Fruit fly (Drosophila melanogaster) whole organism, embryonic: Measurements from ENCODE around the gene sr.

ENCODE experiments used
- BtbVII ChIP-seq: fragments of 200-800 bp; sonication (Bioruptor generic); optimal IDR thresholded peaks from 3 replicates; lab custom pipeline; 2017; ENCODE audit warnings: missing biosample characterization, mild to moderate bottlenecking, missing genetic modification characterization
- Bteb2 ChIP-seq: fragments of 200-800 bp; sonication (Bioruptor generic); optimal IDR thresholded peaks from 2 replicates; lab custom pipeline; 2016; ENCODE audit warnings: missing biosample characterization, missing genetic modification characterization
- CG10209 ChIP-seq: fragments of 200-800 bp; sonication (Bioruptor generic); optimal IDR thresholded peaks from 3 replicates; lab custom pipeline; 2017; ENCODE audit warnings: missing biosample characterization, mild to moderate bottlenecking, missing genetic modification characterization, missing genetic modification reagents
- CG11695 ChIP-seq: fragments of 200-800 bp; sonication (Bioruptor generic); IDR thresholded peaks from 3 replicates; pipeline ENCODE4 v1.3.6; 2022; ENCODE audit warnings: missing biosample characterization, missing genetic modification characterization
- CG12299 ChIP-seq: fragments of 200-800 bp; sonication (Bioruptor generic); optimal IDR thresholded peaks from 2 replicates; lab custom pipeline; 2018; ENCODE audit warnings: missing biosample characterization, mild to moderate bottlenecking, missing genetic modification characterization
- CG13287 ChIP-seq: fragments of 200-800 bp; sonication (Bioruptor generic); IDR thresholded peaks from 2 replicates; pipeline ENCODE4 v1.3.6; 2022; ENCODE audit warnings: missing biosample characterization, missing genetic modification characterization; ENCODE audit not compliant: partially characterized antibody
- CG13624 ChIP-seq: fragments of 200-800 bp; sonication (Bioruptor generic); optimal IDR thresholded peaks from 2 replicates; lab custom pipeline; 2016; ENCODE audit warnings: missing biosample characterization, missing genetic modification characterization
- CG14860 ChIP-seq: fragments of 200-800 bp; sonication (Bioruptor generic); IDR thresholded peaks from 3 replicates; pipeline ENCODE4 v1.3.6; 2022; ENCODE audit warnings: missing biosample characterization, missing genetic modification characterization; ENCODE audit not compliant: partially characterized antibody
- CG2129 ChIP-seq: fragments of 200-800 bp; sonication (Bioruptor generic); IDR thresholded peaks from 2 replicates; pipeline ENCODE4 v1.3.6; 2022; ENCODE audit warnings: missing biosample characterization, missing genetic modification characterization; ENCODE audit not compliant: partially characterized antibody
- CG33557 ChIP-seq: fragments of 200-800 bp; sonication (Bioruptor generic); optimal IDR thresholded peaks from 2 replicates; lab custom pipeline; 2019; ENCODE audit warnings: missing biosample characterization, mild to moderate bottlenecking, missing genetic modification characterization, moderate library complexity
- CG42726 ChIP-seq: fragments of 200-800 bp; sonication (Bioruptor generic); IDR thresholded peaks from 2 replicates; pipeline ENCODE4 v1.3.6; 2022; ENCODE audit warnings: missing biosample characterization, missing genetic modification characterization; ENCODE audit not compliant: partially characterized antibody
- CG5180 ChIP-seq: fragments of 200-800 bp; sonication (Bioruptor generic); optimal IDR thresholded peaks from 3 replicates; lab custom pipeline; 2017; ENCODE audit warnings: missing biosample characterization, missing genetic modification characterization, mild to moderate bottlenecking, moderate library complexity, missing genetic modification reagents
- CG6683 ChIP-seq: fragments of 200-800 bp; sonication (Bioruptor generic); optimal IDR thresholded peaks from 2 replicates; lab custom pipeline; 2017; ENCODE audit warnings: missing biosample characterization, mild to moderate bottlenecking, missing genetic modification characterization, missing genetic modification reagents
- CG6813 ChIP-seq: fragments of 200-800 bp; sonication (Bioruptor generic); optimal IDR thresholded peaks from 2 replicates; lab custom pipeline; 2017; ENCODE audit warnings: missing biosample characterization, missing genetic modification characterization, mild to moderate bottlenecking, moderate library complexity, missing genetic modification reagents
- CG7372 ChIP-seq: fragments of 200-800 bp; sonication (Bioruptor generic); IDR thresholded peaks from 2 replicates; pipeline ENCODE4 v1.3.6; 2022; ENCODE audit warnings: missing biosample characterization, missing genetic modification characterization
- CG8290 ChIP-seq, 3 experiments: fragments of 200-800 bp; sonication (Bioruptor generic); optimal IDR thresholded peaks; 2 replicates each; lab custom pipeline; 2016 to 2019; ENCODE audit warnings: missing biosample characterization in 3 of 3, missing genetic modification characterization in 3 of 3, mild to moderate bottlenecking in 2 of 3, moderate library complexity in 1 of 3
- CG8924 ChIP-seq: fragments of 200-800 bp; optimal IDR thresholded peaks from 3 replicates; lab custom pipeline; 2019; ENCODE audit warnings: missing biosample characterization, mild to moderate bottlenecking, missing genetic modification characterization, moderate library complexity
- CG8944 ChIP-seq: fragments of 200-800 bp; sonication (Bioruptor generic); optimal IDR thresholded peaks from 3 replicates; lab custom pipeline; 2016; ENCODE audit warnings: missing biosample characterization, missing genetic modification characterization
- CG9609 ChIP-seq: fragments of 200-800 bp; sonication (Bioruptor generic); optimal IDR thresholded peaks from 3 replicates; lab custom pipeline; 2016; ENCODE audit warnings: missing biosample characterization, missing genetic modification characterization
- CrebB ChIP-seq: fragments of 200-800 bp; sonication (Bioruptor generic); optimal IDR thresholded peaks from 3 replicates; lab custom pipeline; 2018; ENCODE audit warnings: missing biosample characterization, mild to moderate bottlenecking, missing genetic modification characterization
- D ChIP-seq, 2 experiments: fragments of 200-800 bp in 1 of 2; fragments of >200 bp in 1 of 2; sonication (Bioruptor generic) in 1 of 2; optimal IDR thresholded peaks; 2 replicates in 1 of 2; 3 replicates in 1 of 2; lab custom pipeline; 2017; ENCODE audit warnings: mild to moderate bottlenecking in 1 of 2, missing biosample characterization in 1 of 2, missing genetic modification characterization in 1 of 2, missing genetic modification reagents in 1 of 2
- Dek ChIP-seq: fragments of 200-800 bp; sonication (Bioruptor generic); optimal IDR thresholded peaks from 3 replicates; lab custom pipeline; 2019; ENCODE audit warnings: missing biosample characterization, mild to moderate bottlenecking, missing genetic modification characterization, moderate library complexity
- Hand ChIP-seq: fragments of 200-800 bp; sonication (Bioruptor generic); optimal IDR thresholded peaks from 2 replicates; lab custom pipeline; 2017; ENCODE audit warnings: mild to moderate bottlenecking, missing biosample characterization, missing genetic modification reagents, missing genetic modification characterization
- Hmr ChIP-seq: fragments of 200-800 bp; sonication (Bioruptor generic); optimal IDR thresholded peaks from 3 replicates; lab custom pipeline; 2017; ENCODE audit warnings: mild to moderate bottlenecking, missing biosample characterization, missing genetic modification reagents, missing genetic modification characterization
- Jarid2 ChIP-seq: fragments of 200-800 bp; sonication (Bioruptor generic); optimal IDR thresholded peaks from 3 replicates; lab custom pipeline; 2017; ENCODE audit warnings: mild to moderate bottlenecking, missing biosample characterization, missing genetic modification reagents, missing genetic modification characterization
- Kr ChIP-seq: fragments of 200-800 bp; sonication (Bioruptor generic); optimal IDR thresholded peaks from 2 replicates; lab custom pipeline; 2017; ENCODE audit warnings: missing biosample characterization, mild to moderate bottlenecking, missing genetic modification characterization
- Lim3 ChIP-seq: fragments of 200-800 bp; sonication (Bioruptor generic); IDR thresholded peaks from 2 replicates; pipeline ENCODE4 v1.3.6; 2022; ENCODE audit warnings: missing biosample characterization, missing genetic modification characterization
- Max ChIP-seq: fragments of 200-800 bp; sonication (Bioruptor generic); optimal IDR thresholded peaks from 2 replicates; lab custom pipeline; 2016; ENCODE audit warnings: missing biosample characterization, mild to moderate bottlenecking, missing genetic modification characterization
- Nf-YA ChIP-seq: fragments of 200-800 bp; sonication (Bioruptor generic); IDR thresholded peaks from 2 replicates; pipeline ENCODE4 v1.3.6; 2022; ENCODE audit warnings: missing biosample characterization, missing genetic modification characterization
- Nf-YC ChIP-seq: fragments of 200-800 bp; optimal IDR thresholded peaks from 3 replicates; lab custom pipeline; 2019; ENCODE audit warnings: missing biosample characterization, mild to moderate bottlenecking, missing genetic modification characterization, moderate library complexity
- Opbp ChIP-seq: fragments of 200-800 bp; sonication (Bioruptor generic); IDR thresholded peaks from 3 replicates; pipeline ENCODE4 v1.3.6; 2022; ENCODE audit warnings: missing biosample characterization, missing genetic modification characterization; ENCODE audit not compliant: partially characterized antibody
- Xbp1 ChIP-seq: fragments of 200-800 bp; sonication (Bioruptor generic); optimal IDR thresholded peaks from 3 replicates; lab custom pipeline; 2016; ENCODE audit warnings: missing biosample characterization, mild to moderate bottlenecking, missing genetic modification characterization
- ewg ChIP-seq: fragments of 200-800 bp; sonication (Bioruptor generic); optimal IDR thresholded peaks from 3 replicates; lab custom pipeline; 2017; ENCODE audit warnings: mild to moderate bottlenecking, missing biosample characterization, missing genetic modification reagents, missing genetic modification characterization
- exex ChIP-seq: fragments of 200-800 bp; sonication (Bioruptor generic); optimal IDR thresholded peaks from 4 replicates; lab custom pipeline; 2018; ENCODE audit warnings: missing biosample characterization, mild to moderate bottlenecking, missing genetic modification characterization, moderate library complexity
- ftz-f1 ChIP-seq: fragments of 200-800 bp; sonication (Bioruptor generic); optimal IDR thresholded peaks from 2 replicates; lab custom pipeline; 2016; ENCODE audit warnings: missing biosample characterization, missing genetic modification characterization
- hbn ChIP-seq: fragments of 200-800 bp; sonication (Bioruptor generic); IDR thresholded peaks from 2 replicates; pipeline ENCODE4 v1.3.6; 2022; ENCODE audit warnings: missing biosample characterization, missing genetic modification characterization; ENCODE audit not compliant: partially characterized antibody
- her ChIP-seq: fragments of 200-800 bp; sonication (Bioruptor generic); optimal IDR thresholded peaks from 2 replicates; lab custom pipeline; 2016; ENCODE audit warnings: missing biosample characterization, missing genetic modification characterization
- pnt ChIP-seq: fragments of 200-800 bp; sonication (Bioruptor generic); optimal IDR thresholded peaks from 3 replicates; lab custom pipeline; 2016; ENCODE audit warnings: missing biosample characterization, missing genetic modification characterization
- pros ChIP-seq: fragments of 200-800 bp; sonication (Bioruptor generic); optimal IDR thresholded peaks from 3 replicates; lab custom pipeline; 2019; ENCODE audit warnings: missing biosample characterization, mild to moderate bottlenecking, missing genetic modification characterization, moderate library complexity
- pum ChIP-seq: fragments of 200-800 bp; sonication (Bioruptor generic); optimal IDR thresholded peaks from 2 replicates; lab custom pipeline; 2016; ENCODE audit warnings: missing biosample characterization, missing genetic modification characterization
- row ChIP-seq: fragments of 200-800 bp; sonication (Bioruptor generic); IDR thresholded peaks from 3 replicates; pipeline ENCODE4 v1.3.6; 2022; ENCODE audit warnings: missing biosample characterization, missing genetic modification characterization
- sens ChIP-seq: fragments of 200-800 bp; sonication (Bioruptor generic); peaks from one replicate; lab custom pipeline; 2016; ENCODE audit warnings: missing biosample characterization, missing genetic modification characterization
- sens-2 ChIP-seq: fragments of 200-800 bp; sonication (Bioruptor generic); IDR thresholded peaks from 2 replicates; pipeline ENCODE4 v1.3.6; 2022; ENCODE audit warnings: missing biosample characterization, missing genetic modification characterization
- slp2 ChIP-seq: fragments of 200-800 bp; sonication (Bioruptor generic); optimal IDR thresholded peaks from 2 replicates; lab custom pipeline; 2016; ENCODE audit warnings: missing biosample characterization, missing genetic modification characterization
- trh ChIP-seq: fragments of 200-800 bp; sonication (Bioruptor generic); optimal IDR thresholded peaks from 2 replicates; lab custom pipeline; 2016; ENCODE audit warnings: missing biosample characterization, missing genetic modification characterization
- twi ChIP-seq: fragments of 200-800 bp; optimal IDR thresholded peaks from 2 replicates; lab custom pipeline; 2019; ENCODE audit warnings: missing biosample characterization, mild to moderate bottlenecking, missing genetic modification characterization, moderate library complexity
- usp ChIP-seq: fragments of >200 bp; optimal IDR thresholded peaks from 2 replicates; lab custom pipeline; 2017; ENCODE audit warnings: missing biosample characterization, missing genetic modification characterization
- zen2 ChIP-seq: fragments of 200-800 bp; sonication (Bioruptor generic); IDR thresholded peaks from 3 replicates; pipeline ENCODE4 v1.3.6; 2022; ENCODE audit warnings: missing biosample characterization, missing genetic modification characterization; ENCODE audit not compliant: partially characterized antibody

Gene sr

DNA sequence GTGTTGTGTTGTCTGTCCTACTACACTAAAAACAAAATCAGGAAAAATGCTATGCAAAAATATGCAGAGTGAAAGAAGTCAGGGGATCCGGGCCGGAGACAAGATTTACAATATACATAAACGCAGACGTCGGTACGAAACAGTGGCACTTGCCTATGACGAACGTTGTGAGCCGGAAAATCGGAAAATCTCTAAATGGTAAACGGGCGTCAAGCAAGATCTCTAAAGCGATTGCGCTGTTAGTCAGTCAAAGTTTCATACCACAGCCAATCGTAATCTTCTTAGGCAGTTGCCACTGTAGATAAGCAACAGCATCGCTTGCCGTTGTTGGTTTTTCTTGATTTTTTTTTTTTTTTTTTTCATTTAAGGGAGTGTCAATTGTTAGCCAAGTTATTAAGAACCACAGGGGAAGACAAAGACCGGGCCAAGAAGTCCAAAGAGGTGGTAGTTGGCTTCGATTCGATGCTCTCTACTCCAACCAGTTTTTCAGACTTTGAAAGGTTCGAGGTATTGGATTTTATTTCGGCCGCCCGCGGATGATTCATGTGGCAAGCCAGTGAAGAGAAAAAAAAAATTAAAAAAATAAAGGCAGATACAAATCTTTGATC is 34.5 kb downstream of the sr start (continued):
- TF ChIP-seq CG9609 (GFP tag; lab: Kevin White, UChicago), result peak; percentile 71
- TF ChIP-seq D (optimal IDR thresholded peaks at IDR 0.05; lab: Kevin White, UChicago), result no peak
- TF ChIP-seq D (GFP tag; optimal IDR thresholded peaks at IDR 0.05; lab: Kevin White, UChicago), result peak; percentile 63
- TF ChIP-seq ftz-f1 (GFP tag; lab: Kevin White, UChicago), result no peak
- peak; percentile 61 for TF ChIP-seq Dek (tag; lab: Kevin White, UChicago)
- TF ChIP-seq CG5180 (GFP tag; lab: Kevin White, UChicago), result peak; percentile 45
- TF ChIP-seq twi (tag; lab: Kevin White, UChicago), result peak; percentile 17
- peak; percentile 55 for TF ChIP-seq CG33557
- TF ChIP-seq CG10209 (GFP tag; lab: Kevin White, UChicago), result peak; percentile 70
- TF ChIP-seq Lim3 (GFP tag; lab: Robert Waterston, UW), result peak; percentile 28; the same call in 1 of the 2 replicates
- no peak for TF ChIP-seq Opbp (GFP tag; lab: Robert Waterston, UW)
- peak; percentile 78 for TF ChIP-seq Nf-YC
- no peak for TF ChIP-seq CrebB (tag; lab: Kevin White, UChicago)
- no peak for TF ChIP-seq Hand
- TF ChIP-seq CG42726, result no peak
- peak; percentile 92 for TF ChIP-seq pum (GFP tag; lab: Kevin White, UChicago)
- no peak for TF ChIP-seq CG2129 (GFP tag; lab: Robert Waterston, UW)
- peak; percentile 47 for TF ChIP-seq Hmr
- peak; percentile 95 for TF ChIP-seq CG13624
- peak; percentile 72 for TF ChIP-seq CG6813 (GFP tag; lab: Kevin White, UChicago)
- peak; percentile 92 for TF ChIP-seq CG11695
- TF ChIP-seq CG8924 (tag; lab: Kevin White, UChicago), result peak; percentile 59
- TF ChIP-seq CG7372 (GFP tag; lab: Robert Waterston, UW), result peak; percentile 86
- TF ChIP-seq Nf-YA (GFP tag; lab: Robert Waterston, UW), result peak; percentile 78
- no peak for TF ChIP-seq CG13287 (GFP tag; lab: Robert Waterston, UW)
- TF ChIP-seq ewg (GFP tag; lab: Kevin White, UChicago), result peak; percentile 52
- peak; percentile 48 for TF ChIP-seq trh (GFP tag; lab: Kevin White, UChicago)
- TF ChIP-seq pnt (GFP tag; lab: Kevin White, UChicago), result peak; percentile 95
- no peak for TF ChIP-seq CG12299 (tag; lab: Kevin White, UChicago)
- TF ChIP-seq hbn (GFP tag; lab: Robert Waterston, UW), result no peak
- TF ChIP-seq usp (GFP tag; lab: Kevin White, UChicago), result no peak
- peak; percentile 80 for TF ChIP-seq Xbp1 (GFP tag; lab: Kevin White, UChicago)
- TF ChIP-seq row (GFP tag; lab: Robert Waterston, UW), result peak; percentile 93
- TF ChIP-seq CG8290 (GFP tag; optimal IDR thresholded peaks at IDR 0.05; lab: Kevin White, UChicago), result peak; percentile 57
- peak in 1 of 2 experiments; percentile 80 for TF ChIP-seq CG8290 (tag; optimal IDR thresholded peaks at IDR 0.05; lab: Kevin White, UChicago)
- no peak for TF ChIP-seq Jarid2 (GFP tag; lab: Kevin White, UChicago)
- peak; percentile 70 for TF ChIP-seq slp2 (GFP tag; lab: Kevin White, UChicago)
- peak; percentile 97 for TF ChIP-seq sens (GFP tag; lab: Kevin White, UChicago)
- peak; percentile 5 for TF ChIP-seq pros
- no peak for TF ChIP-seq Bteb2 (GFP tag; lab: Kevin White, UChicago)
- peak; percentile 85 for TF ChIP-seq sens-2
- peak; percentile 14 for TF ChIP-seq BtbVII (GFP tag; lab: Kevin White, UChicago)
- no peak for TF ChIP-seq CG14860 (GFP tag; lab: Robert Waterston, UW)
- no peak for TF ChIP-seq CG6683 (GFP tag; lab: Kevin White, UChicago)
- TF ChIP-seq her (GFP tag; lab: Kevin White, UChicago), result peak; percentile 61
- no peak for TF ChIP-seq exex (tag; lab: Kevin White, UChicago)
- no peak for TF ChIP-seq Max (GFP tag; lab: Kevin White, UChicago)
- TF ChIP-seq zen2 (GFP tag; lab: Robert Waterston, UW), result no peak
- TF ChIP-seq Kr, result no peak
- TF ChIP-seq CG8944 (GFP tag; lab: Kevin White, UChicago), result peak; percentile 80
